Worm (Caenorhabditis elegans) whole organism, L3 larva: Measurements from ENCODE around the gene alh-12.

Experiments used
- ceh-9 ChIP-seq: sonication (generic microtip); optimal IDR thresholded peaks from 2 replicates; lab custom pipeline; 2018; ENCODE audit warnings: missing biosample characterization, missing genetic modification characterization
- unc-39 ChIP-seq: sonication (generic microtip); optimal IDR thresholded peaks from 4 replicates; lab custom pipeline; 2017; ENCODE audit warnings: missing biosample characterization, missing genetic modification characterization

DNA sequence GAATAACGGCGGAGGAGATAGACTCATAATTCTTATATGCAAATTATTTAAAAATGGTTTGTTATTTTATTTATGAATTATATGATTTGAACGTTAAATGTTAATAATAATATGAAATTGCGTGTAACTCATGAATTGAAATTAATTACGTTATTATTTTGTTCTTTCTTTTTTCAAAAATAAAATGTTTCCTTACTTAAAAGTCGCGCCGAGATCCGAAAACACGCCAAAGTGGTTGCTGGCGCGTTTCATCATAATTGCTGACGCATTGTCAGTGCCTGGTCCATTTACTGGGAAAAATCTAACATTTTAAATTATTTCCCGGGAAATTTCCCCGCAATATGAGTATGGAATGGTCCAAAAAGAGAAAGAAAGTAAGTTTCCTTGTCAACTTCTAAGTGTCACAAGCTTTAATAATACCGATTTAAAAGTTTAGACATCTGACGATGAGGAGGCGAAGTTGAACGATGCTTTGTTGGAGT lies 45.6 kb downstream of the alh-12 start, which contains the start of the genes C07H6.9 and sap-140:
- TF ChIP-seq ceh-9 (no peak), unc-39 (tag; lab: Kevin White, UChicago) (no peak)
